Fruit fly (Drosophila melanogaster) Kc167 (cell line): ENCODE data around the gene Cul2.

Experiments
- Myc ChIP-seq: fragments of >200 bp; optimal IDR thresholded peaks from 2 replicates; lab custom pipeline; 2017; ENCODE audit warnings: missing external identifiers
- Sin3A ChIP-seq: fragments of >200 bp; optimal IDR thresholded peaks from 2 replicates; lab custom pipeline; 2018; ENCODE audit warnings: missing external identifiers
- h ChIP-seq: fragments of >200 bp; optimal IDR thresholded peaks from 3 replicates; lab custom pipeline; 2018; ENCODE audit warnings: missing external identifiers
- insv ChIP-seq: fragments of >200 bp; optimal IDR thresholded peaks from 3 replicates; lab custom pipeline; 2018; ENCODE audit warnings: missing external identifiers
- psq ChIP-seq: fragments of >200 bp; optimal IDR thresholded peaks from 2 replicates; lab custom pipeline; 2017; ENCODE audit warnings: missing external identifiers
- ttk ChIP-seq: sonication (Bioruptor generic); optimal IDR thresholded peaks from 2 replicates; lab custom pipeline; 2017; ENCODE audit warnings: missing external identifiers

Cul2 gene

dm6 chr2L:21683053-21683767 lies 24.7 kb downstream of the Cul2 start:
- TF ChIP-seq Sin3A (lab: Kevin White, UChicago), result no peak

dm6 chr2L:21683768-21684225 lies 25.3 kb downstream of the Cul2 start, which contains the start of gene nolo:
Gene nolo (plus strand): TSS chr2L:21684106.
- no peak for TF ChIP-seq ttk (lab: Kevin White, UChicago)
- TF ChIP-seq Sin3A (lab: Kevin White, UChicago), result no peak
- TF ChIP-seq Myc (lab: Kevin White, UChicago), result no peak
- TF ChIP-seq h (lab: Kevin White, UChicago), result no peak
- no peak for TF ChIP-seq insv (lab: Kevin White, UChicago)
- TF ChIP-seq psq, result no peak

- TF ChIP-seq psq (no peak), h (lab: Kevin White, UChicago) (no peak), ttk (lab: Kevin White, UChicago) (no peak), insv (lab: Kevin White, UChicago) (no peak)
Observed at dm6 chr2L:21689368-21689767, 30.8 kb downstream of the Cul2 start.
